Worm (Caenorhabditis elegans): ENCODE results near the gene dmsr-4.

ce11 chrII:323048-323776 lies 33.7 kb downstream of the dmsr-4 start, which contains the start of gene K01A2.10:
- TF ChIP-seq nhr-23 (tag; optimal IDR thresholded peaks at IDR 0.05) (no peak), mab-5 (tag; optimal IDR thresholded peaks at IDR 0.05) (peak; percentile 36), nhr-237 (tag; optimal IDR thresholded peaks at IDR 0.05) (no peak), zag-1 (tag; optimal IDR thresholded peaks at IDR 0.05) (peak; percentile 73), ama-1 (optimal IDR thresholded peaks at IDR 0.05) (no peak), nhr-12 (tag; optimal IDR thresholded peaks at IDR 0.05) (no peak), unc-62 (GFP tag; optimal IDR thresholded peaks at IDR 0.05) (no peak), lin-11 (tag; optimal IDR thresholded peaks at IDR 0.05) (peak; percentile 29), unc-55 (GFP tag; optimal IDR thresholded peaks at IDR 0.05) (peak; percentile 94), ztf-4 (tag; optimal IDR thresholded peaks at IDR 0.05) (peak; percentile 14), nhr-25 (tag; optimal IDR thresholded peaks at IDR 0.05) (peak; percentile 26), ztf-11 (tag; optimal IDR thresholded peaks at IDR 0.05) (no peak), nhr-11 (tag; optimal IDR thresholded peaks at IDR 0.05) (no peak)
